Worm (Caenorhabditis elegans) whole organism, L2 larva: Measurements from ENCODE around the gene sly-1.

Experiments
- blmp-1 ChIP-seq: sonication (generic microtip); optimal IDR thresholded peaks from 2 replicates; lab custom pipeline; 2017; ENCODE audit warnings: missing genetic modification characterization, mild to moderate bottlenecking, missing compliant biosample characterization, antibody characterized with exemption, moderate library complexity; ENCODE audit not compliant: insufficient read depth
- ceh-16 ChIP-seq: fragments of 150-350 bp; optimal IDR thresholded peaks from 2 replicates; lab custom pipeline; 2014; ENCODE audit warnings: missing biosample characterization, missing genetic modification characterization
- fos-1 ChIP-seq: fragments of 150-350 bp; optimal IDR thresholded peaks from 2 replicates; lab custom pipeline; 2014; ENCODE audit warnings: missing biosample characterization, missing genetic modification characterization
- lsy-2 ChIP-seq, 2 experiments: fragments of 150-350 bp in 1 of 2; sonication (generic microtip) in 1 of 2; optimal IDR thresholded peaks; 2 replicates each; lab custom pipeline; 2014 to 2017; ENCODE audit warnings: missing biosample characterization in 2 of 2, missing genetic modification characterization in 2 of 2
- nhr-77 ChIP-seq: fragments of 150-350 bp; optimal IDR thresholded peaks from 2 replicates; lab custom pipeline; 2014; ENCODE audit warnings: missing biosample characterization, missing genetic modification characterization
- unc-39 ChIP-seq: fragments of 150-350 bp; optimal IDR thresholded peaks from 2 replicates; lab custom pipeline; 2014; ENCODE audit warnings: missing biosample characterization, missing genetic modification characterization
- zag-1 ChIP-seq: fragments of 150-350 bp; optimal IDR thresholded peaks from 2 replicates; lab custom pipeline; 2014; ENCODE audit warnings: missing biosample characterization, missing genetic modification characterization

DNA sequence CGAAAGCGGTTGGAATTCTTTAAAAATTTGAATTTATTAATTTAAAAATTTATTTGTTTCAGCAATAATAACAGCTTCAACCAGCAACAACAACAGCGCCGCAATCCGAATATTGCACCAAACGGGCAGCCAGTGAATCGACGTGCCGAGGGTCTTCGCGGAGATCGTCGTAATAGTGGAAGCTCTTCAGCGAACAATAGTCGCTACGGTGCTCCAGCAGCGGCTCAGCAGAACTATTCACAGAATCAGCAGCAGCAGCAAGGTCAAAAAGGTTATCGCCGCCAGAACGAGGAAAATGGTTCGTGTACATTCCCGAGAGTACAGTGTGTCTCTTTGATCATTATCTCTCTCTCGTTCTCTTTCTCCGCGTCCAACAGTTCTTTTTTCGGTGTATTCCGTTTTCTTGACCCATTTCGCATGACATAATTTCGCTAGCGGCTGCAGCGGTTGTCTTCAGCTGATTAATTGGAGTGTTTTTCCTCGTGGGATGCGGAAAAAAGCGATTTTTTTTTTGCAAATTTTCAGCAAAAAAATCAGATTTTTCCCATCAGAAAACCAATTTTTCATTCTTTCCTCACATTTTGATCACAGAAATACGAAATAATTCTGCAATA is 43.8 kb upstream of the sly-1 start:
- no peak for TF ChIP-seq ceh-16 (tag; lab: Kevin White, UChicago)
- TF ChIP-seq zag-1 (tag; lab: Kevin White, UChicago) = no peak
- TF ChIP-seq fos-1 = no peak
- no peak for TF ChIP-seq lsy-2 (tag; optimal IDR thresholded peaks at IDR 0.05; lab: Kevin White, UChicago)
- no peak for TF ChIP-seq nhr-77 (tag; lab: Kevin White, UChicago)
- TF ChIP-seq blmp-1 (tag; lab: Kevin White, UChicago) = no peak
- no peak for TF ChIP-seq unc-39 (tag; lab: Kevin White, UChicago)
